Fruit fly (Drosophila melanogaster): ENCODE measurements around the gene AANATL2.

The AANATL2 gene

dm6 chr2L:6220966-6221365 lies 34.7 kb upstream of the AANATL2 start:
- TF ChIP-seq amos (GFP tag; IDR thresholded peaks at IDR 0.05; ENCODE audit: partially characterized antibody) = no peak
- TF ChIP-seq crol (GFP tag; IDR thresholded peaks at IDR 0.05) = 0 out of 2 replicates have a peak, but pooled peaks have one; percentile 11
- TF ChIP-seq HHEX (GFP tag; optimal IDR thresholded peaks at IDR 0.05) = no peak
- TF ChIP-seq CG33213 (GFP tag; optimal IDR thresholded peaks at IDR 0.05) = no peak
- TF ChIP-seq aop (GFP tag; IDR thresholded peaks at IDR 0.05) = no peak
- TF ChIP-seq CTCF (GFP tag; optimal IDR thresholded peaks at IDR 0.05) = peak; percentile 83
- no peak for TF ChIP-seq hkb (optimal IDR thresholded peaks at IDR 0.05)
- no peak for TF ChIP-seq hkb (GFP tag; IDR thresholded peaks at IDR 0.05)
- TF ChIP-seq CG11085 (GFP tag; IDR thresholded peaks at IDR 0.05) = no peak

- TF ChIP-seq Pdp1 (GFP tag; optimal IDR thresholded peaks at IDR 0.05) = peak in 1 of 2 experiments; percentile 91
- no peak for TF ChIP-seq Doc2 (GFP tag; IDR thresholded peaks at IDR 0.05)
- no peak for TF ChIP-seq CG3726 (GFP tag; IDR thresholded peaks at IDR 0.05)
- TF ChIP-seq GATAe (GFP tag; conservative IDR thresholded peaks at IDR 0.05) = peak; percentile 25; the same call in 1 of the 2 replicates
- TF ChIP-seq CG12219 (GFP tag; optimal IDR thresholded peaks at IDR 0.05) = no peak
- no peak for TF ChIP-seq slou (GFP tag; optimal IDR thresholded peaks at IDR 0.05)
- no peak for TF ChIP-seq Fer1 (GFP tag; optimal IDR thresholded peaks at IDR 0.05)
- TF ChIP-seq usp (GFP tag; optimal IDR thresholded peaks at IDR 0.05) = no peak
- no peak for TF ChIP-seq CG6654 (GFP tag; optimal IDR thresholded peaks at IDR 0.05)
- TF ChIP-seq CG3995 (GFP tag; optimal IDR thresholded peaks at IDR 0.05) = no peak
- no peak for TF ChIP-seq tup (GFP tag; optimal IDR thresholded peaks at IDR 0.05)
- TF ChIP-seq eve (GFP tag; optimal IDR thresholded peaks at IDR 0.05) = no peak
- no peak for TF ChIP-seq Deaf1 (tag; optimal IDR thresholded peaks at IDR 0.05)
- peak; percentile 56 for TF ChIP-seq grn (GFP tag; optimal IDR thresholded peaks at IDR 0.05)
- peak; percentile 76 for TF ChIP-seq exex (tag; optimal IDR thresholded peaks at IDR 0.05)
Observed at dm6 chr2L:6224202-6224601, 31.5 kb upstream of the AANATL2 start.

dm6 chr2L:6224803-6225202 lies 30.9 kb upstream of the AANATL2 start, which contains the start of gene Ugt37B1:
Gene Ugt37B1, plus strand, starts transcription at chr2L:6225048.
- TF ChIP-seq org-1 (GFP tag; optimal IDR thresholded peaks at IDR 0.05) (no peak), GATAe (GFP tag; conservative IDR thresholded peaks at IDR 0.05) (peak; percentile 67; the same call in 1 of the 2 replicates), tup (GFP tag; optimal IDR thresholded peaks at IDR 0.05) (no peak), unc-4 (GFP tag; IDR thresholded peaks at IDR 0.05; ENCODE audit: partially characterized antibody) (no peak), Vsx1 (GFP tag; optimal IDR thresholded peaks at IDR 0.05) (peak; percentile 71), sd (tag; optimal IDR thresholded peaks at IDR 0.05) (peak; percentile 56), mirr (GFP tag; optimal IDR thresholded peaks at IDR 0.05) (peak; percentile 53), exex (tag; optimal IDR thresholded peaks at IDR 0.05) (peak; percentile 85), CG32767 (GFP tag; IDR thresholded peaks at IDR 0.05) (no peak), MBD-R2 (GFP tag; IDR thresholded peaks at IDR 0.05) (no peak), Med (GFP tag) (peak; percentile 53), CG10147 (GFP tag; optimal IDR thresholded peaks at IDR 0.05) (no peak), sens (GFP tag) (peak; percentile 40), CG10565 (GFP tag; optimal IDR thresholded peaks at IDR 0.05) (no peak), grn (GFP tag; optimal IDR thresholded peaks at IDR 0.05) (peak; percentile 42), Atf-2 (GFP tag; optimal IDR thresholded peaks at IDR 0.05) (no peak), CG15514 (GFP tag; optimal IDR thresholded peaks at IDR 0.05) (peak; percentile 56)

- TF ChIP-seq H15 (GFP tag; IDR thresholded peaks at IDR 0.05) (0 out of 3 replicates have a peak, but pooled peaks have one; percentile 24), Lim3 (GFP tag; IDR thresholded peaks at IDR 0.05) (no peak), gsb-n (tag; optimal IDR thresholded peaks at IDR 0.05) (peak; percentile 51), sd (tag; optimal IDR thresholded peaks at IDR 0.05) (no peak), nerfin-2 (GFP tag; IDR thresholded peaks at IDR 0.05; ENCODE audit: partially characterized antibody) (no peak), CG2120 (GFP tag; optimal IDR thresholded peaks at IDR 0.05) (no peak), Hey (tag; optimal IDR thresholded peaks at IDR 0.05) (peak; percentile 50), CG18011 (GFP tag; optimal IDR thresholded peaks at IDR 0.05) (no peak), Dfd (GFP tag; optimal IDR thresholded peaks at IDR 0.05) (no peak), sima (GFP tag; optimal IDR thresholded peaks at IDR 0.05) (no peak), pros (GFP tag; optimal IDR thresholded peaks at IDR 0.05) (peak; percentile 38), Kr (GFP tag; optimal IDR thresholded peaks at IDR 0.05) (no peak), grn (GFP tag; optimal IDR thresholded peaks at IDR 0.05) (peak; percentile 39)
Observed at dm6 chr2L:6228532-6228931, 27.1 kb upstream of the AANATL2 start.

All from whole organism, embryonic.